Fruit fly (Drosophila melanogaster) whole organism, embryonic: ENCODE data around the gene CG42445.

Experiments used
- Bgb ChIP-seq: fragments of 200-800 bp; sonication (Bioruptor generic); IDR thresholded peaks from 2 replicates; pipeline ENCODE4 v1.3.6; 2022; ENCODE audit warnings: missing biosample characterization, missing genetic modification characterization; ENCODE audit not compliant: partially characterized antibody
- CG10209 ChIP-seq: fragments of 200-800 bp; sonication (Bioruptor generic); optimal IDR thresholded peaks from 3 replicates; lab custom pipeline; 2017; ENCODE audit warnings: missing biosample characterization, mild to moderate bottlenecking, missing genetic modification characterization, missing genetic modification reagents
- CG10274 ChIP-seq: fragments of 200-800 bp; sonication (Bioruptor generic); optimal IDR thresholded peaks from 3 replicates; lab custom pipeline; 2017; ENCODE audit warnings: missing biosample characterization, mild to moderate bottlenecking, missing genetic modification characterization
- CG14965 ChIP-seq: fragments of 200-800 bp; sonication (Bioruptor generic); optimal IDR thresholded peaks from 2 replicates; lab custom pipeline; 2016; ENCODE audit warnings: missing biosample characterization, missing genetic modification characterization, borderline replicate concordance
- CG15073 ChIP-seq: fragments of 200-800 bp; sonication (Bioruptor generic); optimal IDR thresholded peaks from 2 replicates; lab custom pipeline; 2016; ENCODE audit warnings: missing biosample characterization, missing genetic modification characterization
- CG16779 ChIP-seq: fragments of 200-800 bp; sonication (Bioruptor generic); IDR thresholded peaks from 2 replicates; pipeline ENCODE4 v1.3.6; 2022; ENCODE audit warnings: missing biosample characterization, missing genetic modification characterization
- CG16863 ChIP-seq: fragments of 200-800 bp; sonication (Bioruptor generic); optimal IDR thresholded peaks from 3 replicates; lab custom pipeline; 2016; ENCODE audit warnings: missing biosample characterization, missing genetic modification characterization
- CG17328 ChIP-seq: fragments of 200-800 bp; sonication (Bioruptor generic); IDR thresholded peaks from 2 replicates; pipeline ENCODE4 v1.3.6; 2022; ENCODE audit warnings: missing biosample characterization, missing genetic modification characterization
- CG17612 ChIP-seq: fragments of 200-800 bp; sonication (Bioruptor generic); IDR thresholded peaks from 2 replicates; pipeline ENCODE4 v1.3.6; 2022; ENCODE audit warnings: missing biosample characterization, missing genetic modification characterization
- CG17829 ChIP-seq: fragments of 200-800 bp; optimal IDR thresholded peaks from 2 replicates; lab custom pipeline; 2019; ENCODE audit warnings: missing biosample characterization, mild to moderate bottlenecking, missing genetic modification characterization, moderate library complexity
- CG18011 ChIP-seq: fragments of 200-800 bp; sonication (Bioruptor generic); optimal IDR thresholded peaks from 2 replicates; lab custom pipeline; 2017; ENCODE audit warnings: missing biosample characterization, missing genetic modification characterization, mild to moderate bottlenecking, moderate library complexity, missing genotype
- CG2889 ChIP-seq: fragments of 200-800 bp; sonication (Bioruptor generic); IDR thresholded peaks from 3 replicates; pipeline ENCODE4 v1.3.6; 2022; ENCODE audit warnings: missing biosample characterization, missing genetic modification characterization
- CG31388 ChIP-seq: fragments of 200-800 bp; sonication (Bioruptor generic); optimal IDR thresholded peaks from 2 replicates; lab custom pipeline; 2016; ENCODE audit warnings: missing biosample characterization, missing genetic modification characterization
- CG33557 ChIP-seq: fragments of 200-800 bp; sonication (Bioruptor generic); optimal IDR thresholded peaks from 2 replicates; lab custom pipeline; 2019; ENCODE audit warnings: missing biosample characterization, mild to moderate bottlenecking, missing genetic modification characterization, moderate library complexity
- CG3838 ChIP-seq: fragments of 200-800 bp; sonication (Bioruptor generic); optimal IDR thresholded peaks from 3 replicates; lab custom pipeline; 2016; ENCODE audit warnings: missing biosample characterization, missing genetic modification characterization
- CG5245 ChIP-seq: fragments of 200-800 bp; sonication (Bioruptor generic); optimal IDR thresholded peaks from 3 replicates; lab custom pipeline; 2016; ENCODE audit warnings: missing biosample characterization, missing genetic modification characterization
- CG6272 ChIP-seq: fragments of 200-800 bp; sonication (Bioruptor generic); IDR thresholded peaks from 2 replicates; pipeline ENCODE4 v1.3.6; 2022; ENCODE audit warnings: missing biosample characterization, missing genetic modification characterization
- CG7928 ChIP-seq: fragments of 200-800 bp; sonication (Bioruptor generic); optimal IDR thresholded peaks from 2 replicates; lab custom pipeline; 2017; ENCODE audit warnings: missing biosample characterization, mild to moderate bottlenecking, missing genetic modification characterization
- CG8765 ChIP-seq: fragments of 200-800 bp; sonication (Bioruptor generic); IDR thresholded peaks from 2 replicates; pipeline ENCODE4 v1.3.6; 2022; ENCODE audit warnings: missing biosample characterization, missing genetic modification characterization
- CoRest ChIP-seq: fragments of 200-800 bp; sonication (Bioruptor generic); optimal IDR thresholded peaks from 3 replicates; lab custom pipeline; 2018; ENCODE audit warnings: missing biosample characterization, mild to moderate bottlenecking, missing genetic modification characterization, moderate library complexity
- Dll ChIP-seq: fragments of 200-800 bp; sonication (Bioruptor generic); IDR thresholded peaks from 4 replicates; pipeline ENCODE4 v1.3.6; 2022; ENCODE audit warnings: missing biosample characterization, missing genetic modification characterization; ENCODE audit not compliant: partially characterized antibody
- E2f2 ChIP-seq: fragments of 200-800 bp; sonication (Bioruptor generic); IDR thresholded peaks from 2 replicates; pipeline ENCODE4 v1.3.6; 2022; ENCODE audit warnings: missing biosample characterization, missing genetic modification characterization
- GATAe ChIP-seq: fragments of 200-800 bp; sonication (Bioruptor generic); conservative IDR thresholded peaks from 2 replicates; pipeline ENCODE4 v1.3.6; 2022; ENCODE audit warnings: missing biosample characterization, missing genetic modification characterization
- Gsc ChIP-seq: fragments of 200-800 bp; sonication (Bioruptor generic); IDR thresholded peaks from 2 replicates; pipeline ENCODE4 v1.3.6; 2022; ENCODE audit warnings: missing biosample characterization, missing genetic modification characterization
- HLH54F ChIP-seq: fragments of 200-800 bp; sonication (Bioruptor generic); optimal IDR thresholded peaks from 3 replicates; lab custom pipeline; 2016; ENCODE audit warnings: missing biosample characterization, missing genetic modification characterization
- HmgZ ChIP-seq: fragments of 200-800 bp; sonication (Bioruptor generic); optimal IDR thresholded peaks from 2 replicates; lab custom pipeline; 2018; ENCODE audit warnings: missing biosample characterization, mild to moderate bottlenecking, missing genetic modification characterization
- Hr51 ChIP-seq, 2 experiments: fragments of 200-800 bp; sonication (Bioruptor generic); optimal IDR thresholded peaks; 2 replicates in 1 of 2; 3 replicates in 1 of 2; lab custom pipeline; 2016 to 2018; ENCODE audit warnings: missing biosample characterization in 2 of 2, missing genetic modification characterization in 2 of 2, mild to moderate bottlenecking in 1 of 2, moderate library complexity in 1 of 2
- Mad ChIP-seq: fragments of 200-800 bp; sonication (Bioruptor generic); optimal IDR thresholded peaks from 2 replicates; lab custom pipeline; 2016; ENCODE audit warnings: missing biosample characterization, missing genetic modification characterization
- NK7.1 ChIP-seq: fragments of 200-800 bp; sonication (Bioruptor generic); optimal IDR thresholded peaks from 3 replicates; lab custom pipeline; 2016; ENCODE audit warnings: missing biosample characterization, missing genetic modification characterization
- Spps ChIP-seq: fragments of 200-800 bp; sonication (Bioruptor generic); optimal IDR thresholded peaks from 2 replicates; lab custom pipeline; 2018; ENCODE audit warnings: missing biosample characterization, mild to moderate bottlenecking, missing genetic modification characterization
- Stat92E ChIP-seq, 3 experiments: fragments of >200 bp in 2 of 3; fragments of 200-800 bp in 1 of 3; sonication (Bioruptor generic) in 1 of 3; optimal IDR thresholded peaks; 2 replicates each; lab custom pipeline; 2017 to 2019; ENCODE audit warnings: missing biosample characterization in 3 of 3, missing genetic modification characterization in 3 of 3, mild to moderate bottlenecking in 1 of 3, moderate library complexity in 1 of 3
- TFAM ChIP-seq: fragments of 200-800 bp; sonication (Bioruptor generic); optimal IDR thresholded peaks from 2 replicates; lab custom pipeline; 2017; ENCODE audit warnings: missing biosample characterization, missing genetic modification characterization, inconsistent platforms
- Vsx1 ChIP-seq: fragments of 200-800 bp; sonication (Bioruptor generic); optimal IDR thresholded peaks from 2 replicates; lab custom pipeline; 2017; ENCODE audit warnings: missing biosample characterization, mild to moderate bottlenecking, missing genetic modification characterization, missing genetic modification reagents
- amos ChIP-seq: fragments of 200-800 bp; sonication (Bioruptor generic); IDR thresholded peaks from 2 replicates; pipeline ENCODE4 v1.3.6; 2022; ENCODE audit warnings: missing biosample characterization, missing genetic modification characterization; ENCODE audit not compliant: partially characterized antibody
- ase ChIP-seq: fragments of 200-800 bp; sonication (Bioruptor generic); IDR thresholded peaks from 3 replicates; pipeline ENCODE4 v1.3.6; 2022; ENCODE audit warnings: missing biosample characterization, missing genetic modification characterization
- bigmax ChIP-seq: fragments of 200-800 bp; sonication (Bioruptor generic); optimal IDR thresholded peaks from 2 replicates; lab custom pipeline; 2018; ENCODE audit warnings: missing biosample characterization, mild to moderate bottlenecking, missing genetic modification characterization
- croc ChIP-seq: fragments of 200-800 bp; sonication (Bioruptor generic); conservative IDR thresholded peaks from 3 replicates; pipeline ENCODE4 v1.3.6; 2022; ENCODE audit warnings: missing biosample characterization, missing genetic modification characterization
- fd96Cb ChIP-seq: fragments of 200-800 bp; sonication (Bioruptor generic); optimal IDR thresholded peaks from 2 replicates; lab custom pipeline; 2018; ENCODE audit warnings: missing biosample characterization, mild to moderate bottlenecking, missing genetic modification characterization, moderate library complexity
- fru ChIP-seq: fragments of >200 bp; optimal IDR thresholded peaks from 2 replicates; lab custom pipeline; 2017
- gcm2 ChIP-seq: fragments of 200-800 bp; sonication (Bioruptor generic); optimal IDR thresholded peaks from 2 replicates; lab custom pipeline; 2016; ENCODE audit warnings: missing biosample characterization, missing genetic modification characterization
- hkb ChIP-seq, 2 experiments: fragments of 200-800 bp in 1 of 2; fragments of >200 bp in 1 of 2; sonication (Bioruptor generic) in 1 of 2; IDR thresholded peaks in 1 of 2; optimal IDR thresholded peaks in 1 of 2; 2 replicates each; pipeline versions ENCODE4 v1.3.6 to Lab custom; 2017 to 2022; ENCODE audit warnings: missing biosample characterization in 1 of 2, missing genetic modification characterization in 1 of 2
- nerfin-2 ChIP-seq: fragments of 200-800 bp; sonication (Bioruptor generic); IDR thresholded peaks from 2 replicates; pipeline ENCODE4 v1.3.6; 2022; ENCODE audit warnings: missing biosample characterization, missing genetic modification characterization; ENCODE audit not compliant: partially characterized antibody
- nmo ChIP-seq: fragments of 200-800 bp; sonication (Bioruptor generic); optimal IDR thresholded peaks from 2 replicates; lab custom pipeline; 2018; ENCODE audit warnings: missing biosample characterization, mild to moderate bottlenecking, missing genetic modification characterization, moderate library complexity
- nom ChIP-seq: fragments of 200-800 bp; sonication (Bioruptor generic); optimal IDR thresholded peaks from 2 replicates; lab custom pipeline; 2017; ENCODE audit warnings: missing biosample characterization, missing genetic modification characterization, mild to moderate bottlenecking, moderate library complexity, missing genetic modification reagents
- phol ChIP-seq: fragments of 200-800 bp; sonication (Bioruptor generic); optimal IDR thresholded peaks from 3 replicates; lab custom pipeline; 2018; ENCODE audit warnings: missing biosample characterization, mild to moderate bottlenecking, missing genetic modification characterization, moderate library complexity
- slou ChIP-seq: fragments of 200-800 bp; sonication (Bioruptor generic); optimal IDR thresholded peaks from 3 replicates; lab custom pipeline; 2016; ENCODE audit warnings: missing biosample characterization, missing genetic modification characterization
- tin ChIP-seq: fragments of 200-800 bp; sonication (Bioruptor generic); optimal IDR thresholded peaks from 3 replicates; lab custom pipeline; 2016; ENCODE audit warnings: missing biosample characterization, missing genetic modification characterization
- vvl ChIP-seq: fragments of 200-800 bp; sonication (Bioruptor generic); IDR thresholded peaks from 2 replicates; pipeline ENCODE4 v1.3.6; 2022; ENCODE audit warnings: missing biosample characterization, missing genetic modification characterization

Gene CG42445

DNA sequence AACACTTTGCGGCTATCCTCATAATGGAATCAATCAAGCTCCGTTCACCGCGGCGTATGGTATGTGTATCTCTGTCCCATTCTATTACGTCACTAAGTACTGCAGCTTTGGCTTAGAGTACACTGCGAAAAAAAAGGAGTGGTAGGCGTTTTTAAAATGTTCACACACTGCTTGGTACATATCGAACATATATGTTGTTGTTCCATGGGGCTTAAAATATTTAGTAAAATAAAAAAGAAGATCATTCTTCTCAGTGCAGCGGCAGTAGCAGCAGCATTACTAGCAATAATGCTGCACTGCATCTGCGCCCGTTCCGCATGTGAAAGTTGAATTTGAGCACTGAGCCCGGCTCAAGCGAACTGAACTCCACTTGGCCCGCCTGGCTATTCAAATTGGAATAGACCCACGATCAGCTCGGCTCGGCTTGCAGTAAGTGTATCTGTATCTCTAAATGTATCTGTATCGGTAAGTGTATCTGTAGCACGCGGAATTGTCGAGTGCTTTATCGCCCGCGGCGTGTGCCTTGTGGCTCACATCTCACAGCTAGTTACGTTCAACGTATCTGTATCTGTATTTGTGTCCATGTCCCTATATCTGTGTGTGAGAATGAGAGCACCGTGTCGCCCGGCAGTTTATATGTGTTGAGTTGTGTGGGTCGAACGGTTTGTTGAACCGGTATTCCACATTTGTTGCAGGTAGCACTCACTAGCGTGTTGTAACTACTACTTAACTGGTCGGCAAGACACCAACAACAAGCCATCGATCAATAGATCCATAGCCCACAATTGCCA, 5.3 kb downstream of the CG42445 start (continued):
- TF ChIP-seq nmo (GFP tag; lab: Kevin White, UChicago) (peak; percentile 36), gcm2 (no peak), CG10274 (GFP tag; lab: Kevin White, UChicago) (peak; percentile 31), E2f2 (GFP tag; lab: Robert Waterston, UW) (no peak), Mad (GFP tag; lab: Kevin White, UChicago) (peak; percentile 42), TFAM (GFP tag; lab: Kevin White, UChicago) (no peak), Dll (GFP tag; lab: Robert Waterston, UW) (no peak), ase (GFP tag; lab: Robert Waterston, UW) (peak; percentile 60; the same call in 1 of the 3 replicates), CG31388 (GFP tag; lab: Kevin White, UChicago) (no peak), CG18011 (GFP tag; lab: Kevin White, UChicago) (no peak), Hr51 (GFP tag; optimal IDR thresholded peaks at IDR 0.05; lab: Kevin White, UChicago) (peak in 1 of 2 experiments; percentile 85), CG3838 (GFP tag; lab: Kevin White, UChicago) (no peak), Stat92E (GFP tag; optimal IDR thresholded peaks at IDR 0.05; lab: Kevin White, UChicago) (no peak), CG16863 (GFP tag; lab: Kevin White, UChicago) (peak; percentile 37), bigmax (GFP tag; lab: Kevin White, UChicago) (no peak), CG16779 (GFP tag; lab: Robert Waterston, UW) (no peak), slou (GFP tag; lab: Kevin White, UChicago) (no peak), Bgb (no peak), CG15073 (no peak), Vsx1 (GFP tag; lab: Kevin White, UChicago) (no peak), GATAe (GFP tag; lab: Robert Waterston, UW) (no peak), HmgZ (tag; lab: Kevin White, UChicago) (no peak), tin (GFP tag; lab: Kevin White, UChicago) (peak; percentile 58), NK7.1 (GFP tag; lab: Kevin White, UChicago) (no peak), phol (tag; lab: Kevin White, UChicago) (peak; percentile 69), CoRest (tag; lab: Kevin White, UChicago) (peak; percentile 60), nom (GFP tag; lab: Kevin White, UChicago) (no peak), CG17328 (GFP tag; lab: Robert Waterston, UW) (peak; percentile 63), CG2889 (GFP tag; lab: Robert Waterston, UW) (peak; percentile 31; the same call in 1 of the 3 replicates), hkb (optimal IDR thresholded peaks at IDR 0.05; lab: Kevin White, UChicago) (no peak), hkb (GFP tag; IDR thresholded peaks at IDR 0.05; lab: Robert Waterston, UW) (peak; percentile 76), CG7928 (GFP tag; lab: Kevin White, UChicago) (no peak), nerfin-2 (GFP tag; lab: Robert Waterston, UW) (no peak), CG6272 (GFP tag; lab: Robert Waterston, UW) (no peak), HLH54F (GFP tag; lab: Kevin White, UChicago) (no peak), CG10209 (peak; percentile 58), croc (peak; percentile 36; the same call in 2 of the 3 replicates), CG33557 (GFP tag; lab: Kevin White, UChicago) (no peak), Spps (tag; lab: Kevin White, UChicago) (no peak), CG17612 (GFP tag; lab: Robert Waterston, UW) (no peak), CG17829 (no peak), amos (GFP tag; lab: Robert Waterston, UW) (no peak), fd96Cb (tag; lab: Kevin White, UChicago) (peak; percentile 63), Gsc (peak; percentile 46; the same call in 1 of the 2 replicates), vvl (GFP tag; lab: Robert Waterston, UW) (peak; percentile 75), fru (lab: Kevin White, UChicago) (no peak), CG14965 (GFP tag; lab: Kevin White, UChicago) (no peak), CG8765 (GFP tag; lab: Robert Waterston, UW) (no peak), CG5245 (peak; percentile 46)
